Worm (Caenorhabditis elegans): ENCODE results near the gene ogdh-1.

The ogdh-1 gene

ce11 chrIV:4745422-4745821, 41.6 kb upstream of the ogdh-1 start, which contains the start of gene timm-17B.1:
Gene timm-17B.1 (minus strand): TSS chrIV:4745492.
- TF ChIP-seq snpc-4 (tag; optimal IDR thresholded peaks at IDR 0.05) (no peak), duxl-1 (tag; optimal IDR thresholded peaks at IDR 0.05; ENCODE audit: poor library complexity) (peak; percentile 45), hif-1 (tag; optimal IDR thresholded peaks at IDR 0.05) (no peak), jun-1 (tag; optimal IDR thresholded peaks at IDR 0.05) (no peak), lin-1 (GFP tag; IDR thresholded peaks at IDR 0.05) (no peak), mes-2 (tag; optimal IDR thresholded peaks at IDR 0.05; ENCODE audit: poor library complexity, severe bottlenecking) (peak; percentile 72), zfp-2 (tag; optimal IDR thresholded peaks at IDR 0.05) (no peak), daf-8 (GFP tag; IDR thresholded peaks at IDR 0.05) (no peak), unc-62 (GFP tag; optimal IDR thresholded peaks at IDR 0.05 in 1 of 2) (no peak), unc-62 (tag; optimal IDR thresholded peaks at IDR 0.05) (no peak), zip-2 (tag; optimal IDR thresholded peaks at IDR 0.05) (no peak), zip-11 (GFP tag; IDR thresholded peaks at IDR 0.05) (no peak), nhr-48 (tag; optimal IDR thresholded peaks at IDR 0.05) (no peak), rbr-2 (tag; optimal IDR thresholded peaks at IDR 0.05) (peak; percentile 55), F26F4.8 (GFP tag; conservative IDR thresholded peaks at IDR 0.05) (no peak), php-3 (GFP tag; IDR thresholded peaks at IDR 0.05) (no peak), spr-3 (GFP tag; optimal IDR thresholded peaks at IDR 0.05) (no peak), ctbp-1 (GFP tag; IDR thresholded peaks at IDR 0.05) (no peak), hmg-1.1 (GFP tag; IDR thresholded peaks at IDR 0.05) (peak; percentile 66), madf-5 (GFP tag; IDR thresholded peaks at IDR 0.05) (no peak), lin-39 (tag; optimal IDR thresholded peaks at IDR 0.05) (no peak), aly-2 (tag; optimal IDR thresholded peaks at IDR 0.05) (no peak), egl-27 (tag; optimal IDR thresholded peaks at IDR 0.05) (no peak), lin-29 (GFP tag; IDR thresholded peaks at IDR 0.05) (no peak), unc-39 (tag; optimal IDR thresholded peaks at IDR 0.05) (no peak), zag-1 (tag; optimal IDR thresholded peaks at IDR 0.05) (no peak), fos-1 (tag; optimal IDR thresholded peaks at IDR 0.05) (no peak), lim-7 (GFP tag; IDR thresholded peaks at IDR 0.05) (no peak), T26A8.4 (GFP tag; IDR thresholded peaks at IDR 0.05) (peak; percentile 55; the same call in 1 of the 2 replicates), R02D3.7 (tag; optimal IDR thresholded peaks at IDR 0.05) (no peak), tag-97 (GFP tag; IDR thresholded peaks at IDR 0.05) (no peak), F37D6.2 (tag; optimal IDR thresholded peaks at IDR 0.05) (peak; percentile 45), Y5F2A.4 (GFP tag; optimal IDR thresholded peaks at IDR 0.05) (no peak), ceh-20 (GFP tag; IDR thresholded peaks at IDR 0.05) (no peak), saeg-2 (GFP tag; IDR thresholded peaks at IDR 0.05) (no peak), fkh-10 (GFP tag; optimal IDR thresholded peaks at IDR 0.05) (no peak), nhr-25 (tag; optimal IDR thresholded peaks at IDR 0.05; ENCODE audit: borderline replicate concordance, insufficient read depth) (no peak), ama-1 (optimal IDR thresholded peaks at IDR 0.05) (no peak), ceh-32 (tag; optimal IDR thresholded peaks at IDR 0.05; ENCODE audit: poor library complexity) (no peak), skn-1 (tag; optimal IDR thresholded peaks at IDR 0.05) (no peak), mdl-1 (tag; optimal IDR thresholded peaks at IDR 0.05) (no peak), daf-16 (GFP tag; optimal IDR thresholded peaks at IDR 0.05) (peak in 1 of 2 experiments; percentile 22), daf-16 (tag; optimal IDR thresholded peaks at IDR 0.05) (peak; percentile 43), dmd-6 (GFP tag; IDR thresholded peaks at IDR 0.05) (0 out of 2 replicates have a peak, but pooled peaks have one; percentile 21), spr-1 (tag; optimal IDR thresholded peaks at IDR 0.05) (peak; percentile 57), Y75B8A.6 (GFP tag; IDR thresholded peaks at IDR 0.05) (no peak), nhr-42 (GFP tag; IDR thresholded peaks at IDR 0.05) (no peak), attf-4 (tag; optimal IDR thresholded peaks at IDR 0.05) (no peak), snpc-1.2 (GFP tag; IDR thresholded peaks at IDR 0.05) (peak; percentile 64; the same call in 1 of the 2 replicates), mdt-29 (GFP tag; IDR thresholded peaks at IDR 0.05) (no peak), arid-1 (GFP tag; conservative IDR thresholded peaks at IDR 0.05) (no peak), nhr-6 (tag; optimal IDR thresholded peaks at IDR 0.05) (no peak), dve-1 (tag; optimal IDR thresholded peaks at IDR 0.05; ENCODE audit: insufficient read depth) (peak; percentile 79)

All from whole organism, L4 larva.